Worm (Caenorhabditis elegans): ENCODE data around the gene adm-4.

Gene adm-4

ce11 chrX:7827989-7828388, 29.9 kb upstream of the adm-4 start:
- TF ChIP-seq ztf-4 (tag; optimal IDR thresholded peaks at IDR 0.05): no peak
- no peak for TF ChIP-seq nhr-129 (tag; optimal IDR thresholded peaks at IDR 0.05)
- TF ChIP-seq ama-1 (optimal IDR thresholded peaks at IDR 0.05): no peak
- no peak for TF ChIP-seq alr-1 (tag; optimal IDR thresholded peaks at IDR 0.05)

DNA sequence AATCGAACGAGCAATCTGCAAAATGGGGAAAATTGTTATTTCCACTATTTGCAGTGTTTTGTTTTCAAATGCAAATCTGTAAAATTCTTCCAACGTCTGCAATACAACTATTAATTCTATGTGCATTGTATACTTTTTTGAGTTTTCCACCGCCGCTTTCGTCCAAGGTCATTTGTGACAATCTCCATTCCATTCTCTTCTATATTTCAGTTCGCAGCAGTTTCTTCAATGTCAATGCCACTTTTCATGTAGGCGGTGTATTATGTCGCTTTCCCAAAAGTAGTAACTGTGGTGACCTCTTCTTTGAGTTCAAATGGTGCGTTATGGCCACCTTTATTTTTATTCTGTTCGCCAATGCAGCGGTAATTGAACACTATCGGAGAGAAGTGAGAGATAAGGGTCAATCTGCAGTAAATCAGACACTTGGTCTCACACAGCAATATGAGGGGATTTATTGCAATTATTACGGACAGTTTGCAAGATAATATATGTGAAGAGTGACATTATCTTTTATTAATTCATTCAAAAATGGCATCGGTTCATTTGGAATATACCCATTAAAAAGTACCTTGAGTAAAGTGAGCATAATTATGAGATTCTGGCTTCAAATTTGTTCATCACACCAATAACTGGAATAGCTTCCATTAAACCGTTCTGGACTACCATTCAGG, 28.6 kb upstream of the adm-4 start:
- no peak for TF ChIP-seq ztf-4 (tag; optimal IDR thresholded peaks at IDR 0.05)
- peak; percentile 23 for TF ChIP-seq blmp-1 (tag; optimal IDR thresholded peaks at IDR 0.05; ENCODE audit: insufficient read depth)
- no peak for TF ChIP-seq unc-39 (tag; optimal IDR thresholded peaks at IDR 0.05)
- peak; percentile 8 for TF ChIP-seq sma-9 (GFP tag; optimal IDR thresholded peaks at IDR 0.05)
- no peak for TF ChIP-seq sma-9 (tag; optimal IDR thresholded peaks at IDR 0.05)
- peak; percentile 22 for TF ChIP-seq nhr-25 (tag; optimal IDR thresholded peaks at IDR 0.05)

DNA sequence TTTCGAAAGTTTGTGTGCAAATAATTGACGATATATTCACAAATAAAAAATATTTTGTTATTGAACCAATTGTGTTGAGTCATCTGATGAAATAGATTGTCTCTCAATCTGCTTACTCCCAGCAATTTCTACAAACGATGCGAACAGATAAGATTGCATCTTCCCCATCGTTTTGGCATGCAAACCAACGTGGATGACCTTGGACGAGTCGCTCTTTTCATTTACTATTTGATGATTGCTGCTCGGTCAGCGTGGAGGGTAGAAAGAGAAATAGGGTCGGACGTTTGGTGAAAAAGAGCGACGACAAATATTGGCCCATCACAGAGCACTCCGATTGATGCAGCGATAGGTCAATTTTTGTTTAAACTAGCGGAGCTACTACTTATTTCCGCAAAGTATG, 27.6 kb upstream of the adm-4 start:
- TF ChIP-seq nhr-6 (tag; optimal IDR thresholded peaks at IDR 0.05): peak; percentile 52
- TF ChIP-seq nhr-10 (tag; optimal IDR thresholded peaks at IDR 0.05): no peak
- no peak for TF ChIP-seq mab-5 (tag; optimal IDR thresholded peaks at IDR 0.05)
- TF ChIP-seq zag-1 (tag; optimal IDR thresholded peaks at IDR 0.05): no peak
- TF ChIP-seq ztf-11 (tag; optimal IDR thresholded peaks at IDR 0.05): no peak
- peak; percentile 11 for TF ChIP-seq gmeb-1 (tag; optimal IDR thresholded peaks at IDR 0.05)
- peak; percentile 51 for TF ChIP-seq nhr-23 (tag; optimal IDR thresholded peaks at IDR 0.05)
- TF ChIP-seq aly-2 (tag; optimal IDR thresholded peaks at IDR 0.05): no peak
- no peak for TF ChIP-seq lin-39 (tag; optimal IDR thresholded peaks at IDR 0.05)
- TF ChIP-seq lsy-2 (tag; optimal IDR thresholded peaks at IDR 0.05): peak in 1 of 2 experiments; percentile 56
- TF ChIP-seq elt-1 (tag; optimal IDR thresholded peaks at IDR 0.05): peak; percentile 77
- no peak for TF ChIP-seq unc-39 (tag; optimal IDR thresholded peaks at IDR 0.05)
- no peak for TF ChIP-seq ztf-4 (tag; optimal IDR thresholded peaks at IDR 0.05)
- peak in 1 of 2 experiments; percentile 26 for TF ChIP-seq mdl-1 (tag; optimal IDR thresholded peaks at IDR 0.05)
- peak; percentile 44 for TF ChIP-seq sma-3 (GFP tag; optimal IDR thresholded peaks at IDR 0.05)
- TF ChIP-seq fos-1 (tag; optimal IDR thresholded peaks at IDR 0.05): peak; percentile 86
- peak; percentile 88 for TF ChIP-seq ceh-16 (tag; optimal IDR thresholded peaks at IDR 0.05)
- TF ChIP-seq mbf-1 (tag; optimal IDR thresholded peaks at IDR 0.05): no peak
- no peak for TF ChIP-seq ztf-1 (GFP tag; conservative IDR thresholded peaks at IDR 0.05)
- no peak for TF ChIP-seq Y55F3AM.14 (GFP tag; optimal IDR thresholded peaks at IDR 0.05)
- TF ChIP-seq alr-1 (tag; optimal IDR thresholded peaks at IDR 0.05): no peak
- peak; percentile 80 for TF ChIP-seq nhr-25 (tag; optimal IDR thresholded peaks at IDR 0.05)
- TF ChIP-seq elt-3 (tag; optimal IDR thresholded peaks at IDR 0.05): no peak
- no peak for TF ChIP-seq nhr-77 (tag; optimal IDR thresholded peaks at IDR 0.05)
- TF ChIP-seq C34F6.9 (tag; optimal IDR thresholded peaks at IDR 0.05): peak; percentile 53
- peak; percentile 8 for TF ChIP-seq lin-11 (tag; optimal IDR thresholded peaks at IDR 0.05)
- TF ChIP-seq sem-4 (tag; optimal IDR thresholded peaks at IDR 0.05): peak; percentile 9
- no peak for TF ChIP-seq ceh-82 (tag; optimal IDR thresholded peaks at IDR 0.05)
- TF ChIP-seq skn-1 (tag; optimal IDR thresholded peaks at IDR 0.05): no peak
- TF ChIP-seq R02D3.7 (tag; optimal IDR thresholded peaks at IDR 0.05): no peak
- TF ChIP-seq nhr-21 (tag; optimal IDR thresholded peaks at IDR 0.05): peak; percentile 79
- no peak for TF ChIP-seq nhr-237 (tag; optimal IDR thresholded peaks at IDR 0.05)
- TF ChIP-seq snpc-4 (tag; optimal IDR thresholded peaks at IDR 0.05): no peak
- no peak for TF ChIP-seq ZK546.5 (tag; optimal IDR thresholded peaks at IDR 0.05)
- TF ChIP-seq F13H6.1 (tag; optimal IDR thresholded peaks at IDR 0.05): peak; percentile 39
- no peak for TF ChIP-seq ama-1 (optimal IDR thresholded peaks at IDR 0.05)
- no peak for TF ChIP-seq nhr-11 (tag; optimal IDR thresholded peaks at IDR 0.05)
- peak; percentile 80 for TF ChIP-seq crh-2 (tag; optimal IDR thresholded peaks at IDR 0.05)
- no peak for TF ChIP-seq peb-1 (tag; optimal IDR thresholded peaks at IDR 0.05)
- TF ChIP-seq egl-27 (tag; optimal IDR thresholded peaks at IDR 0.05): peak; percentile 55
- TF ChIP-seq nhr-12 (tag; optimal IDR thresholded peaks at IDR 0.05): no peak
- TF ChIP-seq unc-55 (GFP tag; optimal IDR thresholded peaks at IDR 0.05): no peak
- peak; percentile 50 for TF ChIP-seq lin-13 (GFP tag; optimal IDR thresholded peaks at IDR 0.05)
- TF ChIP-seq sma-9 (GFP tag; optimal IDR thresholded peaks at IDR 0.05): peak; percentile 88
- TF ChIP-seq sma-9 (tag; optimal IDR thresholded peaks at IDR 0.05): no peak
- TF ChIP-seq nhr-129 (tag; optimal IDR thresholded peaks at IDR 0.05): peak; percentile 99
- TF ChIP-seq blmp-1 (tag; optimal IDR thresholded peaks at IDR 0.05; ENCODE audit: insufficient read depth): peak; percentile 51
- no peak for TF ChIP-seq unc-62 (GFP tag; optimal IDR thresholded peaks at IDR 0.05)
- TF ChIP-seq dmd-4 (tag; optimal IDR thresholded peaks at IDR 0.05): no peak
